Worm (Caenorhabditis elegans): Measurements from ENCODE around the gene lipl-1.

DNA sequence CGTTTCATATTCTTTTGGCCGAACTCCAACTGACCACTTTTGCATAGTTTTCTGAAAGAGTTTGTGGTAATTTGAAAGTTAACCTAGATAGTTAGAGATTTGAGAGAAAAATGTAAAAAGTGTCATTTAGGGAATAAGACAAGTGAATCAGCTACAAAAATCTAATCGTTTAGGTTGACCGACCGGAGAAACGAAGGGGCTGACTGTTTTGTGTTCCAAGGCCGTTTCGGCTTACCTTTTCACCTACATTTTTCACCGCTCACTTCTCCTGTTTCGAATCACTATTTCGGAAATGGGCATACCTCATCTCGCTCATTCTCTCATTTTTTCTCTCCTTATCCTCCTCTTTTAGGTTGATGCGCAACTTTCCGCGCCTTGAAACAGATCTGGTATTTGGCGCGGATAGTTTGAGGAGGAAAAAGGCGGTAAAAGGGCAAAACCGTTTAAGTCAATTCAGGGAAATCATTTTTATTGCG is 41.3 kb downstream of the lipl-1 start, which contains the start of gene mpst-7:
- no peak for TF ChIP-seq ceh-82 (tag; optimal IDR thresholded peaks at IDR 0.05)
- no peak for TF ChIP-seq peb-1 (tag; optimal IDR thresholded peaks at IDR 0.05)
- TF ChIP-seq zag-1 (tag; optimal IDR thresholded peaks at IDR 0.05) = no peak
- TF ChIP-seq nhr-237 (tag; optimal IDR thresholded peaks at IDR 0.05) = no peak
